Worm (Caenorhabditis elegans) whole organism, early embryonic: ENCODE results near the gene C10B5.1.

ENCODE experiments used
- F13C5.2 ChIP-seq: sonication (generic microtip); optimal IDR thresholded peaks from 2 replicates; lab custom pipeline; 2017; ENCODE audit warnings: mild to moderate bottlenecking, missing genetic modification characterization, inconsistent platforms, missing compliant biosample characterization
- aly-1 ChIP-seq: sonication (generic microtip); optimal IDR thresholded peaks from 2 replicates; lab custom pipeline; 2016; ENCODE audit warnings: missing genetic modification characterization, missing compliant biosample characterization
- ama-1 ChIP-seq: fragments of 150-350 bp; optimal IDR thresholded peaks from 2 replicates; lab custom pipeline; 2014
- ceh-13 ChIP-seq: fragments of 200-800 bp; sonication (Bioruptor generic); optimal IDR thresholded peaks from 2 replicates; lab custom pipeline; 2018; ENCODE audit warnings: mild to moderate bottlenecking, missing genetic modification characterization, missing compliant biosample characterization
- ceh-36 ChIP-seq: sonication (generic microtip); optimal IDR thresholded peaks from 2 replicates; lab custom pipeline; 2016; ENCODE audit warnings: missing genetic modification characterization, inconsistent platforms, missing compliant biosample characterization
- flt-1 ChIP-seq: fragments of 200-800 bp; sonication (Bioruptor generic); IDR thresholded peaks from 2 replicates; pipeline ENCODE4 v1.3.6; 2022; ENCODE audit warnings: missing genetic modification characterization, missing compliant biosample characterization
- hmbx-1 ChIP-seq: sonication (generic microtip); optimal IDR thresholded peaks from 2 replicates; lab custom pipeline; 2016; ENCODE audit warnings: mild to moderate bottlenecking, missing genetic modification characterization, missing compliant biosample characterization
- pes-1 ChIP-seq: fragments of 200-800 bp; sonication (Bioruptor generic); IDR thresholded peaks from 2 replicates; pipeline ENCODE4 v1.3.6; 2022; ENCODE audit warnings: missing genetic modification reagents, missing genetic modification characterization, missing compliant biosample characterization
- sea-1 ChIP-seq: fragments of 200-800 bp; sonication (Bioruptor generic); conservative IDR thresholded peaks from 2 replicates; pipeline ENCODE4 v1.3.6; 2022; ENCODE audit warnings: missing genetic modification characterization, missing compliant biosample characterization
- tbx-11 ChIP-seq: fragments of 200-800 bp; sonication (Bioruptor generic); IDR thresholded peaks from 2 replicates; pipeline ENCODE4 v1.3.6; 2022; ENCODE audit warnings: missing genetic modification characterization, missing compliant biosample characterization
- tbx-37 ChIP-seq: fragments of 200-800 bp; sonication (Bioruptor generic); conservative IDR thresholded peaks from 2 replicates; pipeline ENCODE4 v1.3.6; 2022; ENCODE audit warnings: missing genetic modification reagents, missing genetic modification characterization, missing compliant biosample characterization
- tra-4 ChIP-seq: sonication (generic microtip); optimal IDR thresholded peaks from 2 replicates; lab custom pipeline; 2017; ENCODE audit warnings: missing genetic modification characterization, missing compliant biosample characterization

- TF ChIP-seq hmbx-1 (tag; lab: Kevin White, UChicago) (no peak), sea-1 (GFP tag; lab: Robert Waterston, UW) (no peak), ama-1 (lab: Kevin White, UChicago) (no peak), ceh-13 (GFP tag; lab: Kevin White, UChicago) (no peak), tbx-11 (GFP tag; lab: Robert Waterston, UW) (no peak), tbx-37 (GFP tag; lab: Robert Waterston, UW) (no peak), flt-1 (no peak), F13C5.2 (no peak), pes-1 (GFP tag; lab: Robert Waterston, UW) (no peak), tra-4 (tag; lab: Kevin White, UChicago) (no peak), ceh-36 (no peak), aly-1 (tag; lab: Kevin White, UChicago) (no peak)
Observed at ce11 chrV:8599957-8600356, 18.9 kb downstream of the C10B5.1 start.
